Fruit fly (Drosophila melanogaster): ENCODE results near the gene CG31668.

CG31668 gene

DNA sequence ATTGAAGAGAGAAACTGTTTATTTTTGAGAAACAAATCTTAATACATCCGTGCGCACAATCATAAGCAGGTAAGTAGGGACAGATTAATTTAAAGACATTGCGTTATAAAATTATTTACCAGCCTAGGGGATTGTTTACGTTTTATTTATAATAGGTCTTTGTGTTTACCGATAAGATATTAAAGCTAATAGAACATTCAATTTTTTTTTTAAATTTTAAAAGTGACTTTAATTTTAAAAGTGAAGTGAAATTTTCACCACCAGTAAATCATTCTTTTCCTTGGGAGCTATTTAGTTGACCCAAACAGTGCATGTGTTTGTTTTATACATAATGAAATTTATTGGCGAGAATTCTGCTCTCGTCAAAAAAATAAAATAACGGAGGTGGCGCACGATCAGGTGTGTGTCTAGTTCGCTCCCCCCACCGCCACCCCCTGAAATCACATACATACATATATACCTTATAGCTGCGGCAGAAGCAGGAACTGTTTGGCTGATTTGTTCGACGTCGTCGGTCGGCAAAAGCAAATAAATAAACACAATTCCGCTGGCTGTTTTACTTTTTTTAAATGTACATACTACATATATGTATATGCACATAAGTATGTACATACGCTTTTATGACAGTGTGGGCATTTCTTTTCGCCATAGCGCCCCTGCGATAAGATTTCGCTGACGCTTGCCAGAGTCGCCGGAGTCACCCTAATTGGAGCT, 29.9 kb downstream of the CG31668 start (continued):
- TF ChIP-seq E2f2 (GFP tag; IDR thresholded peaks at IDR 0.05), result peak; percentile 37; the same call in 1 of the 2 replicates
- peak; percentile 79 for TF ChIP-seq CG2120 (GFP tag; optimal IDR thresholded peaks at IDR 0.05)
- no peak for TF ChIP-seq pzg (GFP tag; optimal IDR thresholded peaks at IDR 0.05)
- TF ChIP-seq Abd-B (GFP tag; optimal IDR thresholded peaks at IDR 0.05), result peak; percentile 4
- no peak for TF ChIP-seq kah (GFP tag; optimal IDR thresholded peaks at IDR 0.05)
- TF ChIP-seq CG17568 (GFP tag; optimal IDR thresholded peaks at IDR 0.05), result peak; percentile 2
- TF ChIP-seq CG10274 (GFP tag; optimal IDR thresholded peaks at IDR 0.05), result no peak
- TF ChIP-seq sr (GFP tag; IDR thresholded peaks at IDR 0.05), result no peak
- no peak for TF ChIP-seq CG4707 (GFP tag; optimal IDR thresholded peaks at IDR 0.05)
- no peak for TF ChIP-seq amos (GFP tag; IDR thresholded peaks at IDR 0.05; ENCODE audit: partially characterized antibody)
- TF ChIP-seq CG12942 (GFP tag; optimal IDR thresholded peaks at IDR 0.05), result no peak
- TF ChIP-seq CG10462 (GFP tag; optimal IDR thresholded peaks at IDR 0.05), result no peak
- peak; percentile 27; the same call in 1 of the 2 replicates for TF ChIP-seq CG14441 (GFP tag; IDR thresholded peaks at IDR 0.05)
- no peak for TF ChIP-seq CG9876 (GFP tag; optimal IDR thresholded peaks at IDR 0.05)
- no peak for TF ChIP-seq pan (optimal IDR thresholded peaks at IDR 0.05)
- peak in 1 of 2 experiments; percentile 46 for TF ChIP-seq pan (GFP tag; optimal IDR thresholded peaks at IDR 0.05 in 1 of 2, IDR thresholded peaks at IDR 0.05 in 1 of 2)
- no peak for TF ChIP-seq vfl (GFP tag; optimal IDR thresholded peaks at IDR 0.05)
- TF ChIP-seq NC2α (GFP tag; optimal IDR thresholded peaks at IDR 0.05), result no peak
- TF ChIP-seq CG7357 (GFP tag; IDR thresholded peaks at IDR 0.05), result no peak
- TF ChIP-seq nom (GFP tag; optimal IDR thresholded peaks at IDR 0.05), result peak; percentile 60
- TF ChIP-seq CG6254 (GFP tag; optimal IDR thresholded peaks at IDR 0.05), result no peak
- TF ChIP-seq nerfin-1 (tag; optimal IDR thresholded peaks at IDR 0.05), result peak; percentile 8
- TF ChIP-seq CG43689 (GFP tag; IDR thresholded peaks at IDR 0.05), result no peak
- peak; percentile 20; the same call in 1 of the 2 replicates for TF ChIP-seq Taf1 (GFP tag; IDR thresholded peaks at IDR 0.05)
- TF ChIP-seq lola (GFP tag; optimal IDR thresholded peaks at IDR 0.05), result no peak
- no peak for TF ChIP-seq lbe (GFP tag; optimal IDR thresholded peaks at IDR 0.05)
- TF ChIP-seq sug (tag; optimal IDR thresholded peaks at IDR 0.05), result peak; percentile 39
- TF ChIP-seq onecut (GFP tag; IDR thresholded peaks at IDR 0.05), result no peak
- peak; percentile 50 for TF ChIP-seq Sox102F (GFP tag; optimal IDR thresholded peaks at IDR 0.05)
- no peak for TF ChIP-seq CG10565 (GFP tag; optimal IDR thresholded peaks at IDR 0.05)
- TF ChIP-seq disco-r (GFP tag; optimal IDR thresholded peaks at IDR 0.05), result no peak
- TF ChIP-seq CG12219 (GFP tag; optimal IDR thresholded peaks at IDR 0.05), result no peak
- peak in 1 of 2 experiments; percentile 58 for TF ChIP-seq eve (GFP tag; optimal IDR thresholded peaks at IDR 0.05)
- TF ChIP-seq br (optimal IDR thresholded peaks at IDR 0.05), result no peak
- no peak for TF ChIP-seq CG3163 (GFP tag; optimal IDR thresholded peaks at IDR 0.05)
- TF ChIP-seq CG2199 (GFP tag; IDR thresholded peaks at IDR 0.05), result no peak
- no peak for TF ChIP-seq gsb (GFP tag; IDR thresholded peaks at IDR 0.05)
- peak; percentile 60 for TF ChIP-seq nau (GFP tag; optimal IDR thresholded peaks at IDR 0.05)
- TF ChIP-seq CG2116 (GFP tag; optimal IDR thresholded peaks at IDR 0.05), result peak; percentile 23
- TF ChIP-seq HLH3B (GFP tag; IDR thresholded peaks at IDR 0.05), result 0 out of 2 replicates have a peak, but pooled peaks have one; percentile 40
- no peak for TF ChIP-seq CG4854 (GFP tag; optimal IDR thresholded peaks at IDR 0.05)
- no peak for TF ChIP-seq Eip74EF (GFP tag; optimal IDR thresholded peaks at IDR 0.05)
- TF ChIP-seq CG2678 (tag; optimal IDR thresholded peaks at IDR 0.05), result peak; percentile 83
- TF ChIP-seq lmd (GFP tag; IDR thresholded peaks at IDR 0.05), result peak; percentile 48
- no peak for TF ChIP-seq tll (GFP tag; optimal IDR thresholded peaks at IDR 0.05)
- TF ChIP-seq CHES-1-like (GFP tag; optimal IDR thresholded peaks at IDR 0.05), result no peak
- TF ChIP-seq wdn (GFP tag; IDR thresholded peaks at IDR 0.05), result peak; percentile 43; the same call in 1 of the 2 replicates
- no peak for TF ChIP-seq CG3838 (GFP tag; optimal IDR thresholded peaks at IDR 0.05)
- no peak for TF ChIP-seq Neu2 (GFP tag; optimal IDR thresholded peaks at IDR 0.05; ENCODE audit: borderline replicate concordance)
